Worm (Caenorhabditis elegans): ENCODE data around the gene znf-593.

ce11 chrIII:11914220-11914619 lies 4.3 kb downstream of the znf-593 start, which contains the start of gene Y56A3A.16:
- TF ChIP-seq sem-2 (GFP tag; optimal IDR thresholded peaks at IDR 0.05) (no peak), pha-4 (tag; optimal IDR thresholded peaks at IDR 0.05) (no peak), nhr-28 (tag; optimal IDR thresholded peaks at IDR 0.05) (no peak), elt-3 (tag; optimal IDR thresholded peaks at IDR 0.05) (no peak), snpc-4 (tag; optimal IDR thresholded peaks at IDR 0.05) (no peak), ham-2 (GFP tag; optimal IDR thresholded peaks at IDR 0.05) (no peak), lin-13 (tag; optimal IDR thresholded peaks at IDR 0.05) (no peak), nhr-12 (tag; optimal IDR thresholded peaks at IDR 0.05) (no peak), ces-1 (GFP tag; optimal IDR thresholded peaks at IDR 0.05) (no peak), unc-120 (tag; optimal IDR thresholded peaks at IDR 0.05; ENCODE audit: poor library complexity, severe bottlenecking) (no peak)

Measured in whole organism, mixed stage, embryonic.